Fruit fly (Drosophila melanogaster) whole organism, embryonic: Measurements from ENCODE around the gene CG43347.

ENCODE experiments used
- Antp ChIP-seq: fragments of 200-800 bp; sonication (Bioruptor generic); optimal IDR thresholded peaks from 3 replicates; lab custom pipeline; 2016; ENCODE audit warnings: missing biosample characterization, missing genetic modification characterization
- Blimp-1 ChIP-seq: fragments of 200-800 bp; sonication (Bioruptor generic); optimal IDR thresholded peaks from 3 replicates; lab custom pipeline; 2018; ENCODE audit warnings: missing biosample characterization, missing genetic modification characterization, mild to moderate bottlenecking, moderate library complexity, missing genetic modification reagents
- Bteb2 ChIP-seq: fragments of 200-800 bp; sonication (Bioruptor generic); optimal IDR thresholded peaks from 2 replicates; lab custom pipeline; 2016; ENCODE audit warnings: missing biosample characterization, missing genetic modification characterization
- CG10543 ChIP-seq: fragments of 200-800 bp; sonication (Bioruptor generic); optimal IDR thresholded peaks from 3 replicates; lab custom pipeline; 2017; ENCODE audit warnings: missing biosample characterization, mild to moderate bottlenecking, missing genetic modification characterization, moderate library complexity
- CG10654 ChIP-seq: fragments of 200-800 bp; sonication (Bioruptor generic); optimal IDR thresholded peaks from 2 replicates; lab custom pipeline; 2016; ENCODE audit warnings: missing biosample characterization, missing genetic modification characterization
- CG13624 ChIP-seq: fragments of 200-800 bp; sonication (Bioruptor generic); optimal IDR thresholded peaks from 2 replicates; lab custom pipeline; 2016; ENCODE audit warnings: missing biosample characterization, missing genetic modification characterization
- CG13894 ChIP-seq: fragments of 200-800 bp; sonication (Bioruptor generic); optimal IDR thresholded peaks from 3 replicates; lab custom pipeline; 2018; ENCODE audit warnings: missing biosample characterization, mild to moderate bottlenecking, missing genetic modification characterization, moderate library complexity
- CG17385 ChIP-seq: fragments of 200-800 bp; sonication (Bioruptor generic); optimal IDR thresholded peaks from 3 replicates; lab custom pipeline; 2018; ENCODE audit warnings: missing biosample characterization, mild to moderate bottlenecking, missing genetic modification characterization
- CG2712 ChIP-seq: fragments of 200-800 bp; optimal IDR thresholded peaks from 3 replicates; lab custom pipeline; 2019; ENCODE audit warnings: missing biosample characterization, mild to moderate bottlenecking, missing genetic modification characterization, moderate library complexity
- CG31224 ChIP-seq: fragments of 200-800 bp; sonication (Bioruptor generic); IDR thresholded peaks from 2 replicates; pipeline ENCODE4 v1.3.6; 2022; ENCODE audit warnings: missing biosample characterization, missing genetic modification characterization
- CG31441 ChIP-seq: fragments of 200-800 bp; sonication (Bioruptor generic); IDR thresholded peaks from 2 replicates; pipeline ENCODE4 v1.3.6; 2022; ENCODE audit warnings: missing biosample characterization, missing genetic modification characterization
- CG34422 ChIP-seq: fragments of 200-800 bp; sonication (Bioruptor generic); IDR thresholded peaks from 3 replicates; pipeline ENCODE4 v1.3.6; 2022; ENCODE audit warnings: missing biosample characterization, missing genetic modification characterization
- CG3995 ChIP-seq: fragments of 200-800 bp; sonication (Bioruptor generic); optimal IDR thresholded peaks from 3 replicates; lab custom pipeline; 2016; ENCODE audit warnings: missing biosample characterization, missing genetic modification characterization
- CG43689 ChIP-seq: fragments of 200-800 bp; sonication (Bioruptor generic); IDR thresholded peaks from 2 replicates; pipeline ENCODE4 v1.3.6; 2022; ENCODE audit warnings: missing biosample characterization, missing genetic modification characterization
- CG5180 ChIP-seq: fragments of 200-800 bp; sonication (Bioruptor generic); optimal IDR thresholded peaks from 3 replicates; lab custom pipeline; 2017; ENCODE audit warnings: missing biosample characterization, missing genetic modification characterization, mild to moderate bottlenecking, moderate library complexity, missing genetic modification reagents
- CG5953 ChIP-seq: fragments of 200-800 bp; sonication (Bioruptor generic); IDR thresholded peaks from 2 replicates; pipeline ENCODE4 v1.3.6; 2022; ENCODE audit warnings: missing biosample characterization, missing genetic modification characterization
- CG8765 ChIP-seq: fragments of 200-800 bp; sonication (Bioruptor generic); IDR thresholded peaks from 2 replicates; pipeline ENCODE4 v1.3.6; 2022; ENCODE audit warnings: missing biosample characterization, missing genetic modification characterization
- CG9437 ChIP-seq: fragments of 200-800 bp; sonication (Bioruptor generic); optimal IDR thresholded peaks from 2 replicates; lab custom pipeline; 2018; ENCODE audit warnings: missing biosample characterization, mild to moderate bottlenecking, missing genetic modification characterization
- CG9932 ChIP-seq: fragments of 200-800 bp; sonication (Bioruptor generic); IDR thresholded peaks from 2 replicates; pipeline ENCODE4 v1.3.6; 2022; ENCODE audit warnings: missing biosample characterization, missing genetic modification characterization
- CoRest ChIP-seq: fragments of 200-800 bp; sonication (Bioruptor generic); optimal IDR thresholded peaks from 3 replicates; lab custom pipeline; 2018; ENCODE audit warnings: missing biosample characterization, mild to moderate bottlenecking, missing genetic modification characterization, moderate library complexity
- D ChIP-seq, 2 experiments: fragments of 200-800 bp in 1 of 2; fragments of >200 bp in 1 of 2; sonication (Bioruptor generic) in 1 of 2; optimal IDR thresholded peaks; 2 replicates in 1 of 2; 3 replicates in 1 of 2; lab custom pipeline; 2017; ENCODE audit warnings: mild to moderate bottlenecking in 1 of 2, missing biosample characterization in 1 of 2, missing genetic modification characterization in 1 of 2, missing genetic modification reagents in 1 of 2
- D19A ChIP-seq: fragments of 200-800 bp; optimal IDR thresholded peaks from 3 replicates; lab custom pipeline; 2019; ENCODE audit warnings: missing biosample characterization, mild to moderate bottlenecking, missing genetic modification characterization, moderate library complexity
- Dip3 ChIP-seq: fragments of 200-800 bp; sonication (Bioruptor generic); optimal IDR thresholded peaks from 3 replicates; lab custom pipeline; 2016; ENCODE audit warnings: missing biosample characterization, missing genetic modification characterization
- Dll ChIP-seq: fragments of 200-800 bp; sonication (Bioruptor generic); IDR thresholded peaks from 4 replicates; pipeline ENCODE4 v1.3.6; 2022; ENCODE audit warnings: missing biosample characterization, missing genetic modification characterization; ENCODE audit not compliant: partially characterized antibody
- Fer1 ChIP-seq: fragments of 200-800 bp; sonication (Bioruptor generic); optimal IDR thresholded peaks from 2 replicates; lab custom pipeline; 2017; ENCODE audit warnings: missing biosample characterization, mild to moderate bottlenecking, missing genetic modification characterization
- HLH4C ChIP-seq: fragments of 200-800 bp; sonication (Bioruptor generic); IDR thresholded peaks from 3 replicates; pipeline ENCODE4 v1.3.6; 2022; ENCODE audit warnings: missing biosample characterization, missing genetic modification characterization; ENCODE audit not compliant: partially characterized antibody
- NK7.1 ChIP-seq: fragments of 200-800 bp; sonication (Bioruptor generic); optimal IDR thresholded peaks from 3 replicates; lab custom pipeline; 2016; ENCODE audit warnings: missing biosample characterization, missing genetic modification characterization
- Nf-YB ChIP-seq: fragments of 200-800 bp; sonication (Bioruptor generic); optimal IDR thresholded peaks from 3 replicates; lab custom pipeline; 2019; ENCODE audit warnings: missing biosample characterization, mild to moderate bottlenecking, missing genetic modification characterization, moderate library complexity
- Oaz ChIP-seq: fragments of 200-800 bp; sonication (Bioruptor generic); IDR thresholded peaks from 2 replicates; pipeline ENCODE4 v1.3.6; 2022; ENCODE audit warnings: missing biosample characterization, missing genetic modification characterization
- Sry-δ ChIP-seq: fragments of 200-800 bp; sonication (Bioruptor generic); optimal IDR thresholded peaks from 2 replicates; lab custom pipeline; 2016; ENCODE audit warnings: missing biosample characterization, missing genetic modification characterization
- ab ChIP-seq: fragments of 200-800 bp; sonication (Bioruptor generic); optimal IDR thresholded peaks from 2 replicates; lab custom pipeline; 2016; ENCODE audit warnings: missing biosample characterization, missing genetic modification characterization
- bowl ChIP-seq: fragments of 200-800 bp; sonication (Bioruptor generic); IDR thresholded peaks from 2 replicates; pipeline ENCODE4 v1.3.6; 2022; ENCODE audit warnings: missing biosample characterization, missing genetic modification characterization
- da ChIP-seq: fragments of 200-800 bp; sonication (Bioruptor generic); optimal IDR thresholded peaks from 2 replicates; lab custom pipeline; 2016; ENCODE audit warnings: missing biosample characterization, missing genetic modification characterization
- eyg ChIP-seq: fragments of 200-800 bp; sonication (Bioruptor generic); optimal IDR thresholded peaks from 3 replicates; lab custom pipeline; 2016; ENCODE audit warnings: missing biosample characterization, missing genetic modification characterization
- fd3F ChIP-seq: fragments of 200-800 bp; sonication (Bioruptor generic); optimal IDR thresholded peaks from 2 replicates; lab custom pipeline; 2018; ENCODE audit warnings: missing biosample characterization, mild to moderate bottlenecking, missing genetic modification characterization, moderate library complexity
- gce ChIP-seq: fragments of 200-800 bp; sonication (Bioruptor generic); IDR thresholded peaks from 3 replicates; pipeline ENCODE4 v1.3.6; 2022; ENCODE audit warnings: missing biosample characterization, missing genetic modification characterization
- hbn ChIP-seq: fragments of 200-800 bp; sonication (Bioruptor generic); IDR thresholded peaks from 2 replicates; pipeline ENCODE4 v1.3.6; 2022; ENCODE audit warnings: missing biosample characterization, missing genetic modification characterization; ENCODE audit not compliant: partially characterized antibody
- hth ChIP-seq: fragments of >200 bp; optimal IDR thresholded peaks from 2 replicates; lab custom pipeline; 2017; ENCODE audit warnings: inconsistent platforms
- lab ChIP-seq: fragments of 200-800 bp; sonication (Bioruptor generic); optimal IDR thresholded peaks from 3 replicates; lab custom pipeline; 2017; ENCODE audit warnings: missing biosample characterization, missing genetic modification characterization, mild to moderate bottlenecking, moderate library complexity, missing genetic modification reagents
- lmd ChIP-seq: fragments of 200-800 bp; sonication (Bioruptor generic); IDR thresholded peaks from 2 replicates; pipeline ENCODE4 v1.3.6; 2022; ENCODE audit warnings: missing biosample characterization, missing genetic modification characterization
- lola ChIP-seq, 3 experiments: fragments of >200 bp in 2 of 3; fragments of 200-800 bp in 1 of 3; sonication (Bioruptor generic) in 1 of 3; optimal IDR thresholded peaks; 2 replicates each; lab custom pipeline; 2017 to 2019; ENCODE audit warnings: missing biosample characterization in 3 of 3, missing genetic modification characterization in 3 of 3, mild to moderate bottlenecking in 1 of 3, moderate library complexity in 1 of 3
- pita ChIP-seq: fragments of 200-800 bp; sonication (Bioruptor generic); optimal IDR thresholded peaks from 2 replicates; lab custom pipeline; 2017; ENCODE audit warnings: missing biosample characterization, mild to moderate bottlenecking, missing genetic modification characterization
- repo ChIP-seq: fragments of 200-800 bp; sonication (Bioruptor generic); optimal IDR thresholded peaks from 2 replicates; lab custom pipeline; 2016; ENCODE audit warnings: missing biosample characterization, missing genetic modification characterization
- run ChIP-seq: fragments of 200-800 bp; sonication (Bioruptor generic); optimal IDR thresholded peaks from 3 replicates; lab custom pipeline; 2018; ENCODE audit warnings: missing biosample characterization, mild to moderate bottlenecking, missing genetic modification characterization
- sens ChIP-seq: fragments of 200-800 bp; sonication (Bioruptor generic); peaks from one replicate; lab custom pipeline; 2016; ENCODE audit warnings: missing biosample characterization, missing genetic modification characterization
- seq ChIP-seq: fragments of 200-800 bp; sonication (Bioruptor generic); IDR thresholded peaks from 2 replicates; pipeline ENCODE4 v1.3.6; 2022; ENCODE audit warnings: missing biosample characterization, missing genetic modification characterization
- so ChIP-seq: fragments of 200-800 bp; sonication (Bioruptor generic); IDR thresholded peaks from 3 replicates; pipeline ENCODE4 v1.3.6; 2022; ENCODE audit warnings: missing biosample characterization, missing genetic modification characterization
- tio ChIP-seq: fragments of 200-800 bp; sonication (Bioruptor generic); optimal IDR thresholded peaks from 2 replicates; lab custom pipeline; 2017; ENCODE audit warnings: missing biosample characterization, missing genetic modification characterization, inconsistent platforms
- unpg ChIP-seq: fragments of 200-800 bp; sonication (Bioruptor generic); optimal IDR thresholded peaks from 3 replicates; lab custom pipeline; 2018; ENCODE audit warnings: missing biosample characterization, mild to moderate bottlenecking, missing genetic modification characterization, moderate library complexity
- wor ChIP-seq: fragments of 200-800 bp; sonication (Bioruptor generic); IDR thresholded peaks from 2 replicates; pipeline ENCODE4 v1.3.6; 2022; ENCODE audit warnings: missing biosample characterization, missing genetic modification characterization
- yki ChIP-seq: fragments of >200 bp; optimal IDR thresholded peaks from 3 replicates; lab custom pipeline; 2018
- zfh2 ChIP-seq: fragments of 200-800 bp; sonication (Bioruptor generic); optimal IDR thresholded peaks from 2 replicates; lab custom pipeline; 2016; ENCODE audit warnings: missing biosample characterization, missing genetic modification characterization

The CG43347 gene

DNA sequence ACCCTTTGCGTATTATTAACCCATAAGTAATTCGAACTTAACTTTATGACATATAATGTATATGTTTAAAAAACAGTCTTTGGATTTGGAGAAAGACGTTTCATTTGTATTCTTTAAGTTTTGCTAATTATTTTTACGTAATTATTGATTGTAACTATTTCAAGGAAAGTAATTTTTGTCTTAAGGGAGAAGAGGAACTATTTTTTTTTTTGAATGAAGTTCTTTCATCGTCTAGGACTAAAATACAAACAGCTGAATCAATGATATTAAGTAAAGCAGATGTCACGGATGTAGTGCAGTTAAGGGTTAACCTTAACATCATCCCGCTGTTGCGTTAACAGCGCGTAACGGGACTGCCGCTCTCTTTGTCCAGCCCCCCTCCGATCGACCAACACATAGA lies 8.9 kb upstream of the CG43347 start (continued):
- TF ChIP-seq CG2712 (tag; lab: Kevin White, UChicago) (peak; percentile 43), D19A (tag; lab: Kevin White, UChicago) (peak; percentile 28), yki (lab: Kevin White, UChicago) (no peak), NK7.1 (GFP tag; lab: Kevin White, UChicago) (peak; percentile 43), CG8765 (GFP tag; lab: Robert Waterston, UW) (no peak), so (GFP tag; lab: Robert Waterston, UW) (no peak), tio (GFP tag; lab: Kevin White, UChicago) (peak; percentile 69), CG17385 (GFP tag; lab: Kevin White, UChicago) (peak; percentile 42), CG13624 (peak; percentile 30), lab (GFP tag; lab: Kevin White, UChicago) (peak; percentile 75), pita (GFP tag; lab: Kevin White, UChicago) (no peak), seq (0 out of 2 replicates have a peak, but pooled peaks have one; percentile 19), hbn (GFP tag; lab: Robert Waterston, UW) (no peak), run (tag; lab: Kevin White, UChicago) (no peak), HLH4C (GFP tag; lab: Robert Waterston, UW) (no peak), fd3F (GFP tag; lab: Kevin White, UChicago) (no peak), CG43689 (GFP tag; lab: Robert Waterston, UW) (no peak), CG5180 (GFP tag; lab: Kevin White, UChicago) (peak; percentile 9), Nf-YB (GFP tag; lab: Kevin White, UChicago) (peak; percentile 38), Fer1 (GFP tag; lab: Kevin White, UChicago) (peak; percentile 60), bowl (no peak), CG31224 (GFP tag; lab: Robert Waterston, UW) (0 out of 2 replicates have a peak, but pooled peaks have one; percentile 10), D (optimal IDR thresholded peaks at IDR 0.05; lab: Kevin White, UChicago) (no peak), D (GFP tag; optimal IDR thresholded peaks at IDR 0.05; lab: Kevin White, UChicago) (no peak), lola (GFP tag; optimal IDR thresholded peaks at IDR 0.05; lab: Kevin White, UChicago) (peak in 1 of 3 experiments; percentile 49), ab (GFP tag; lab: Kevin White, UChicago) (no peak), CG3995 (no peak), zfh2 (GFP tag; lab: Kevin White, UChicago) (no peak), hth (lab: Kevin White, UChicago) (no peak), da (GFP tag; lab: Kevin White, UChicago) (no peak), Oaz (GFP tag; lab: Robert Waterston, UW) (no peak), sens (GFP tag; lab: Kevin White, UChicago) (peak; percentile 89), unpg (peak; percentile 51), CG31441 (GFP tag; lab: Robert Waterston, UW) (peak; percentile 66), CG5953 (GFP tag; lab: Robert Waterston, UW) (no peak), Sry-δ (GFP tag; lab: Kevin White, UChicago) (no peak), lmd (peak; percentile 27; the same call in 1 of the 2 replicates), CG34422 (GFP tag; lab: Robert Waterston, UW) (no peak), Antp (GFP tag; lab: Kevin White, UChicago) (no peak), Dip3 (GFP tag; lab: Kevin White, UChicago) (peak; percentile 12), CG13894 (tag; lab: Kevin White, UChicago) (peak; percentile 16), repo (GFP tag; lab: Kevin White, UChicago) (no peak), gce (GFP tag; lab: Robert Waterston, UW) (no peak), CG9437 (GFP tag; lab: Kevin White, UChicago) (peak; percentile 44), CoRest (peak; percentile 49), eyg (GFP tag; lab: Kevin White, UChicago) (no peak), Dll (no peak), Blimp-1 (GFP tag; lab: Kevin White, UChicago) (peak; percentile 45), CG10654 (GFP tag; lab: Kevin White, UChicago) (no peak), wor (GFP tag; lab: Robert Waterston, UW) (no peak), CG10543 (GFP tag; lab: Kevin White, UChicago) (no peak), Bteb2 (GFP tag; lab: Kevin White, UChicago) (peak; percentile 20), CG9932 (GFP tag; lab: Robert Waterston, UW) (no peak)
